Fruit fly (Drosophila melanogaster) whole organism, embryonic: ENCODE measurements around the gene CG4709.

ENCODE experiments used
- Bdp1 ChIP-seq: fragments of 200-800 bp; sonication (Bioruptor generic); optimal IDR thresholded peaks from 3 replicates; lab custom pipeline; 2016; ENCODE audit warnings: missing biosample characterization, missing genetic modification characterization
- C15 ChIP-seq: fragments of 200-800 bp; sonication (Bioruptor generic); IDR thresholded peaks from 3 replicates; pipeline ENCODE4 v1.3.6; 2022; ENCODE audit warnings: missing biosample characterization, missing genetic modification characterization
- CG10209 ChIP-seq: fragments of 200-800 bp; sonication (Bioruptor generic); optimal IDR thresholded peaks from 3 replicates; lab custom pipeline; 2017; ENCODE audit warnings: missing biosample characterization, mild to moderate bottlenecking, missing genetic modification characterization, missing genetic modification reagents
- CG11093 ChIP-seq: fragments of 200-800 bp; sonication (Bioruptor generic); IDR thresholded peaks from 3 replicates; pipeline ENCODE4 v1.3.6; 2022; ENCODE audit warnings: missing biosample characterization, missing genetic modification characterization
- CG16863 ChIP-seq: fragments of 200-800 bp; sonication (Bioruptor generic); optimal IDR thresholded peaks from 3 replicates; lab custom pipeline; 2016; ENCODE audit warnings: missing biosample characterization, missing genetic modification characterization
- CG17328 ChIP-seq: fragments of 200-800 bp; sonication (Bioruptor generic); IDR thresholded peaks from 2 replicates; pipeline ENCODE4 v1.3.6; 2022; ENCODE audit warnings: missing biosample characterization, missing genetic modification characterization
- CG17802 ChIP-seq: fragments of 200-800 bp; sonication (Bioruptor generic); optimal IDR thresholded peaks from 2 replicates; lab custom pipeline; 2018; ENCODE audit warnings: missing biosample characterization, mild to moderate bottlenecking, missing genetic modification characterization, moderate library complexity
- CG2120 ChIP-seq: fragments of 200-800 bp; sonication (Bioruptor generic); optimal IDR thresholded peaks from 3 replicates; lab custom pipeline; 2016; ENCODE audit warnings: missing biosample characterization, missing genetic modification characterization
- CG2202 ChIP-seq: fragments of 200-800 bp; sonication (Bioruptor generic); optimal IDR thresholded peaks from 2 replicates; lab custom pipeline; 2018; ENCODE audit warnings: missing biosample characterization, mild to moderate bottlenecking, missing genetic modification characterization
- CG32767 ChIP-seq: fragments of 200-800 bp; sonication (Bioruptor generic); IDR thresholded peaks from 2 replicates; pipeline ENCODE4 v1.3.6; 2022; ENCODE audit warnings: missing biosample characterization, missing genetic modification characterization
- CG34422 ChIP-seq: fragments of 200-800 bp; sonication (Bioruptor generic); IDR thresholded peaks from 3 replicates; pipeline ENCODE4 v1.3.6; 2022; ENCODE audit warnings: missing biosample characterization, missing genetic modification characterization
- CG3995 ChIP-seq: fragments of 200-800 bp; sonication (Bioruptor generic); optimal IDR thresholded peaks from 3 replicates; lab custom pipeline; 2016; ENCODE audit warnings: missing biosample characterization, missing genetic modification characterization
- CG6254 ChIP-seq: fragments of 200-800 bp; sonication (Bioruptor generic); optimal IDR thresholded peaks from 3 replicates; lab custom pipeline; 2017; ENCODE audit warnings: mild to moderate bottlenecking, missing biosample characterization, missing genetic modification reagents, missing genetic modification characterization
- CG7745 ChIP-seq: fragments of 200-800 bp; sonication (Bioruptor generic); optimal IDR thresholded peaks from 2 replicates; lab custom pipeline; 2018; ENCODE audit warnings: missing biosample characterization, mild to moderate bottlenecking, missing genetic modification characterization, moderate library complexity
- CG7839 ChIP-seq: fragments of 200-800 bp; sonication (Bioruptor generic); optimal IDR thresholded peaks from 3 replicates; lab custom pipeline; 2018; ENCODE audit warnings: missing biosample characterization, mild to moderate bottlenecking, missing genetic modification characterization, moderate library complexity
- CG8765 ChIP-seq: fragments of 200-800 bp; sonication (Bioruptor generic); IDR thresholded peaks from 2 replicates; pipeline ENCODE4 v1.3.6; 2022; ENCODE audit warnings: missing biosample characterization, missing genetic modification characterization
- CG9797 ChIP-seq: fragments of 200-800 bp; sonication (Bioruptor generic); optimal IDR thresholded peaks from 3 replicates; lab custom pipeline; 2018; ENCODE audit warnings: missing biosample characterization, mild to moderate bottlenecking, missing genetic modification characterization
- CG9876 ChIP-seq: fragments of 200-800 bp; sonication (Bioruptor generic); optimal IDR thresholded peaks from 2 replicates; lab custom pipeline; 2016; ENCODE audit warnings: missing biosample characterization, missing genetic modification characterization
- CHES-1-like ChIP-seq: fragments of 200-800 bp; sonication (Bioruptor generic); optimal IDR thresholded peaks from 2 replicates; lab custom pipeline; 2016; ENCODE audit warnings: missing biosample characterization, missing genetic modification characterization
- Camta ChIP-seq: fragments of 200-800 bp; sonication (Bioruptor generic); optimal IDR thresholded peaks from 2 replicates; lab custom pipeline; 2016; ENCODE audit warnings: missing biosample characterization, missing genetic modification characterization
- CoRest ChIP-seq: fragments of 200-800 bp; sonication (Bioruptor generic); optimal IDR thresholded peaks from 3 replicates; lab custom pipeline; 2018; ENCODE audit warnings: missing biosample characterization, mild to moderate bottlenecking, missing genetic modification characterization, moderate library complexity
- D19A ChIP-seq: fragments of 200-800 bp; optimal IDR thresholded peaks from 3 replicates; lab custom pipeline; 2019; ENCODE audit warnings: missing biosample characterization, mild to moderate bottlenecking, missing genetic modification characterization, moderate library complexity
- Dad ChIP-seq: fragments of 200-800 bp; sonication (Bioruptor generic); optimal IDR thresholded peaks from 3 replicates; lab custom pipeline; 2016; ENCODE audit warnings: missing biosample characterization, missing genetic modification characterization
- Dll ChIP-seq: fragments of 200-800 bp; sonication (Bioruptor generic); IDR thresholded peaks from 4 replicates; pipeline ENCODE4 v1.3.6; 2022; ENCODE audit warnings: missing biosample characterization, missing genetic modification characterization; ENCODE audit not compliant: partially characterized antibody
- Doc3 ChIP-seq: fragments of 200-800 bp; sonication (Bioruptor generic); IDR thresholded peaks from 3 replicates; pipeline ENCODE4 v1.3.6; 2022; ENCODE audit warnings: missing biosample characterization, missing genetic modification characterization; ENCODE audit not compliant: partially characterized antibody
- Elba2 ChIP-seq: fragments of 200-800 bp; sonication (Bioruptor generic); optimal IDR thresholded peaks from 3 replicates; lab custom pipeline; 2016; ENCODE audit warnings: missing biosample characterization, missing genetic modification characterization
- Fer2 ChIP-seq: fragments of 200-800 bp; sonication (Bioruptor generic); optimal IDR thresholded peaks from 2 replicates; lab custom pipeline; 2018; ENCODE audit warnings: missing biosample characterization, mild to moderate bottlenecking, missing genetic modification characterization, moderate library complexity
- Gug ChIP-seq: fragments of 200-800 bp; sonication (Bioruptor generic); IDR thresholded peaks from 4 replicates; pipeline ENCODE4 v1.3.6; 2022; ENCODE audit warnings: missing biosample characterization, missing genetic modification characterization
- Hr3 ChIP-seq: fragments of 200-800 bp; sonication (Bioruptor generic); optimal IDR thresholded peaks from 3 replicates; lab custom pipeline; 2016; ENCODE audit warnings: missing biosample characterization, missing genetic modification characterization
- Hr51 ChIP-seq, 2 experiments: fragments of 200-800 bp; sonication (Bioruptor generic); optimal IDR thresholded peaks; 2 replicates in 1 of 2; 3 replicates in 1 of 2; lab custom pipeline; 2016 to 2018; ENCODE audit warnings: missing biosample characterization in 2 of 2, missing genetic modification characterization in 2 of 2, mild to moderate bottlenecking in 1 of 2, moderate library complexity in 1 of 2
- Hsf ChIP-seq: fragments of 200-800 bp; sonication (Bioruptor generic); optimal IDR thresholded peaks from 3 replicates; lab custom pipeline; 2016; ENCODE audit warnings: missing biosample characterization, missing genetic modification characterization
- NFAT ChIP-seq: fragments of 200-800 bp; sonication (Bioruptor generic); IDR thresholded peaks from 2 replicates; pipeline ENCODE4 v1.3.6; 2022; ENCODE audit warnings: missing biosample characterization, missing genetic modification characterization
- Nf-YA ChIP-seq: fragments of 200-800 bp; sonication (Bioruptor generic); IDR thresholded peaks from 2 replicates; pipeline ENCODE4 v1.3.6; 2022; ENCODE audit warnings: missing biosample characterization, missing genetic modification characterization
- Nf-YB ChIP-seq: fragments of 200-800 bp; sonication (Bioruptor generic); optimal IDR thresholded peaks from 3 replicates; lab custom pipeline; 2019; ENCODE audit warnings: missing biosample characterization, mild to moderate bottlenecking, missing genetic modification characterization, moderate library complexity
- Scr ChIP-seq: fragments of 200-800 bp; sonication (Bioruptor generic); IDR thresholded peaks from 2 replicates; pipeline ENCODE4 v1.3.6; 2022; ENCODE audit warnings: missing biosample characterization, missing genetic modification characterization; ENCODE audit not compliant: partially characterized antibody
- YL-1 ChIP-seq: fragments of 200-800 bp; sonication (Bioruptor generic); optimal IDR thresholded peaks from 3 replicates; lab custom pipeline; 2017; ENCODE audit warnings: missing biosample characterization, mild to moderate bottlenecking, missing genetic modification characterization
- az2 ChIP-seq: fragments of 200-800 bp; sonication (Bioruptor generic); optimal IDR thresholded peaks from 3 replicates; lab custom pipeline; 2016; ENCODE audit warnings: missing biosample characterization, missing genetic modification characterization
- caup ChIP-seq: fragments of 200-800 bp; sonication (Bioruptor generic); optimal IDR thresholded peaks from 3 replicates; lab custom pipeline; 2017; ENCODE audit warnings: missing biosample characterization, mild to moderate bottlenecking, missing genetic modification characterization, moderate library complexity; ENCODE audit not compliant: severe bottlenecking
- disco-r ChIP-seq: fragments of 200-800 bp; sonication (Bioruptor generic); optimal IDR thresholded peaks from 2 replicates; lab custom pipeline; 2016; ENCODE audit warnings: missing biosample characterization, missing genetic modification characterization
- fd3F ChIP-seq: fragments of 200-800 bp; sonication (Bioruptor generic); optimal IDR thresholded peaks from 2 replicates; lab custom pipeline; 2018; ENCODE audit warnings: missing biosample characterization, mild to moderate bottlenecking, missing genetic modification characterization, moderate library complexity
- fru ChIP-seq: fragments of >200 bp; optimal IDR thresholded peaks from 2 replicates; lab custom pipeline; 2017
- gsb ChIP-seq: fragments of 200-800 bp; sonication (Bioruptor generic); IDR thresholded peaks from 2 replicates; pipeline ENCODE4 v1.3.6; 2022; ENCODE audit warnings: missing biosample characterization, missing genetic modification characterization
- insv ChIP-seq, 2 experiments: fragments of 200-800 bp; sonication (Bioruptor generic); optimal IDR thresholded peaks; 3 replicates each; lab custom pipeline; 2016 to 2018; ENCODE audit warnings: missing biosample characterization in 2 of 2, missing genetic modification characterization in 2 of 2
- knrl ChIP-seq: fragments of 200-800 bp; sonication (Bioruptor generic); IDR thresholded peaks from 3 replicates; pipeline ENCODE4 v1.3.6; 2022; ENCODE audit warnings: missing biosample characterization, missing genetic modification characterization; ENCODE audit not compliant: partially characterized antibody
- odd ChIP-seq: fragments of 200-800 bp; sonication (Bioruptor generic); optimal IDR thresholded peaks from 2 replicates; lab custom pipeline; 2017; ENCODE audit warnings: missing biosample characterization, mild to moderate bottlenecking, missing genetic modification characterization
- pfk ChIP-seq: fragments of 200-800 bp; sonication (Bioruptor generic); optimal IDR thresholded peaks from 2 replicates; lab custom pipeline; 2018; ENCODE audit warnings: missing biosample characterization, mild to moderate bottlenecking, missing genetic modification characterization, moderate library complexity
- sc ChIP-seq, 3 experiments: fragments of >200 bp in 2 of 3; fragments of 200-800 bp in 1 of 3; sonication (Bioruptor generic) in 1 of 3; optimal IDR thresholded peaks; 2 replicates in 2 of 3; 3 replicates in 1 of 3; lab custom pipeline; 2017; ENCODE audit warnings: mild to moderate bottlenecking in 1 of 3, missing biosample characterization in 1 of 3, missing genetic modification characterization in 1 of 3, missing genetic modification reagents in 1 of 3
- sens ChIP-seq: fragments of 200-800 bp; sonication (Bioruptor generic); peaks from one replicate; lab custom pipeline; 2016; ENCODE audit warnings: missing biosample characterization, missing genetic modification characterization

The CG4709 gene

dm6 chr2L:9986402-9987350 is 32.6 kb downstream of the CG4709 start (continued):
- TF ChIP-seq CG9876 = no peak
- TF ChIP-seq D19A (tag; lab: Kevin White, UChicago) = peak; percentile 54
- no peak for TF ChIP-seq CG3995 (GFP tag; lab: Kevin White, UChicago)
- TF ChIP-seq CG11093 = peak; percentile 70
- no peak for TF ChIP-seq Camta
- peak; percentile 34 for TF ChIP-seq az2 (GFP tag; lab: Kevin White, UChicago)
- no peak for TF ChIP-seq Bdp1 (GFP tag; lab: Kevin White, UChicago)
- TF ChIP-seq YL-1 (GFP tag; lab: Kevin White, UChicago) = no peak
- no peak for TF ChIP-seq pfk (GFP tag; lab: Kevin White, UChicago)
- no peak for TF ChIP-seq knrl (GFP tag; lab: Robert Waterston, UW)
- TF ChIP-seq fru (lab: Kevin White, UChicago) = no peak
- TF ChIP-seq CG32767 (GFP tag; lab: Robert Waterston, UW) = no peak; the same call in 1 of the 2 replicates
- no peak for TF ChIP-seq Doc3
- TF ChIP-seq CG7745 (tag; lab: Kevin White, UChicago) = no peak
- peak; percentile 34 for TF ChIP-seq CG2202
- no peak for TF ChIP-seq Nf-YA (GFP tag; lab: Robert Waterston, UW)
- TF ChIP-seq Nf-YB (GFP tag; lab: Kevin White, UChicago) = no peak
- TF ChIP-seq caup (GFP tag; lab: Kevin White, UChicago) = no peak
- no peak for TF ChIP-seq sc (optimal IDR thresholded peaks at IDR 0.05; lab: Kevin White, UChicago)
- peak; percentile 9 for TF ChIP-seq sc (GFP tag; optimal IDR thresholded peaks at IDR 0.05; lab: Kevin White, UChicago)
- TF ChIP-seq CG17802 (tag; lab: Kevin White, UChicago) = peak; percentile 55
- peak; percentile 19 for TF ChIP-seq CG16863 (GFP tag; lab: Kevin White, UChicago)
- peak; percentile 59 for TF ChIP-seq CG7839 (tag; lab: Kevin White, UChicago)
- TF ChIP-seq Dll (GFP tag; lab: Robert Waterston, UW) = no peak
- no peak for TF ChIP-seq Fer2 (tag; lab: Kevin White, UChicago)
- TF ChIP-seq CoRest = no peak
- no peak for TF ChIP-seq disco-r
- TF ChIP-seq CG8765 (GFP tag; lab: Robert Waterston, UW) = no peak
- TF ChIP-seq CG2120 (GFP tag; lab: Kevin White, UChicago) = no peak
- peak; percentile 94 for TF ChIP-seq sens
- peak; percentile 73 for TF ChIP-seq CG17328
- TF ChIP-seq C15 (GFP tag; lab: Robert Waterston, UW) = no peak
- TF ChIP-seq CG10209 (GFP tag; lab: Kevin White, UChicago) = peak; percentile 12
- no peak for TF ChIP-seq CG9797 (GFP tag; lab: Kevin White, UChicago)
- TF ChIP-seq Hr3 = peak; percentile 3
- no peak for TF ChIP-seq fd3F (GFP tag; lab: Kevin White, UChicago)
- TF ChIP-seq Elba2 (GFP tag; lab: Kevin White, UChicago) = no peak
- TF ChIP-seq CG6254 (GFP tag; lab: Kevin White, UChicago) = no peak
- TF ChIP-seq Hsf (GFP tag; lab: Kevin White, UChicago) = peak; percentile 4
- TF ChIP-seq odd (GFP tag; lab: Kevin White, UChicago) = no peak
- no peak for TF ChIP-seq Scr (GFP tag; lab: Robert Waterston, UW)
- TF ChIP-seq Dad (GFP tag; lab: Kevin White, UChicago) = no peak
- TF ChIP-seq insv (GFP tag; optimal IDR thresholded peaks at IDR 0.05; lab: Kevin White, UChicago) = no peak
- TF ChIP-seq CHES-1-like (GFP tag; lab: Kevin White, UChicago) = no peak
- no peak for TF ChIP-seq NFAT
- peak; percentile 59; the same call in 2 of the 3 replicates for TF ChIP-seq CG34422 (GFP tag; lab: Robert Waterston, UW)
- peak; percentile 61; the same call in 3 of the 4 replicates for TF ChIP-seq Gug
- no peak for TF ChIP-seq gsb (GFP tag; lab: Robert Waterston, UW)
- no peak for TF ChIP-seq Hr51 (GFP tag; optimal IDR thresholded peaks at IDR 0.05; lab: Kevin White, UChicago)
